Worm (Caenorhabditis elegans) whole organism, L3 larva: ENCODE results near the gene F44E7.7.

ENCODE experiments used
- R02D3.7 ChIP-seq: fragments of 150-350 bp; optimal IDR thresholded peaks from 2 replicates; lab custom pipeline; 2014; ENCODE audit warnings: missing biosample characterization, missing genetic modification characterization
- ceh-9 ChIP-seq: sonication (generic microtip); optimal IDR thresholded peaks from 2 replicates; lab custom pipeline; 2018; ENCODE audit warnings: missing biosample characterization, missing genetic modification characterization
- nhr-12 ChIP-seq: fragments of 150-350 bp; optimal IDR thresholded peaks from 2 replicates; lab custom pipeline; 2014; ENCODE audit warnings: missing biosample characterization, missing genetic modification characterization
- nhr-23 ChIP-seq: fragments of 150-350 bp; optimal IDR thresholded peaks from 2 replicates; lab custom pipeline; 2014; ENCODE audit warnings: missing biosample characterization, missing genetic modification reagents, missing genetic modification characterization
- nhr-25 ChIP-seq: sonication (generic microtip); optimal IDR thresholded peaks from 2 replicates; lab custom pipeline; 2017; ENCODE audit warnings: missing biosample characterization, missing genetic modification characterization
- nhr-76 ChIP-seq: fragments of 150-350 bp; sonication (generic microtip); optimal IDR thresholded peaks from 5 replicates; lab custom pipeline; 2014; ENCODE audit warnings: missing biosample characterization, missing genetic modification characterization
- nhr-77 ChIP-seq: fragments of 150-350 bp; optimal IDR thresholded peaks from 2 replicates; lab custom pipeline; 2014; ENCODE audit warnings: missing biosample characterization, missing genetic modification characterization
- snpc-4 ChIP-seq: fragments of 150-350 bp; optimal IDR thresholded peaks from 2 replicates; lab custom pipeline; 2014; ENCODE audit warnings: missing biosample characterization, missing genetic modification characterization
- unc-62 ChIP-seq: fragments of 150-350 bp; sonication (generic microtip); optimal IDR thresholded peaks from 4 replicates; lab custom pipeline; 2014; ENCODE audit warnings: missing biosample characterization, missing genetic modification reagents, missing genetic modification characterization
- ztf-11 ChIP-seq: fragments of 150-350 bp; optimal IDR thresholded peaks from 2 replicates; lab custom pipeline; 2014; ENCODE audit warnings: missing biosample characterization, missing genetic modification characterization

DNA sequence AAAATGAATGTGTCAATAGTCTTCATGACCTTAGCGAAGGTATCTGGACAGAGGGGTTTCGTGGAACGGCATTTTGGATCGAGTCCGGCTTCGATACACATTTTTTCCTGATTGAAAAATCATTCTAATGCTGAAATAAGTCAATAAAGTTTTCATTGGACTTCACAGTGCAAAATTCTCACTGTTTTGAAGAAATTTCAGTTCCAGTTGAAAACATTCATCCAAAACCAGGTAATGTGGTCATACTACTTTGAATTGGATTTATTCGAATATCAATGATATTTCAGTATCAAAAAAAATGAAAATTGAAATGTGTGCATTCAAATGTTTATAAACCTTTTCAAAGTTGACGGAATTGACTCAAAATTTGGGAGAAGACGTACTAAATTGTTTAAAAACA lies 31.8 kb downstream of the F44E7.7 start, which contains the start of gene pgph-1:
- TF ChIP-seq R02D3.7 (tag; lab: Kevin White, UChicago) (no peak), ceh-9 (tag; lab: Kevin White, UChicago) (no peak), nhr-23 (tag; lab: Kevin White, UChicago) (no peak), unc-62 (GFP tag; lab: Kevin White, UChicago) (no peak), nhr-77 (tag; lab: Kevin White, UChicago) (no peak), ztf-11 (tag; lab: Kevin White, UChicago) (no peak), snpc-4 (tag; lab: Kevin White, UChicago) (no peak), nhr-76 (tag; lab: Kevin White, UChicago) (no peak), nhr-25 (tag; lab: Kevin White, UChicago) (no peak), nhr-12 (tag; lab: Kevin White, UChicago) (no peak)
